Worm (Caenorhabditis elegans) whole organism, late embryonic: ENCODE measurements around the gene perm-2.

Experiments used
- F13H6.1 ChIP-seq: sonication (generic microtip); optimal IDR thresholded peaks from 2 replicates; lab custom pipeline; 2016; ENCODE audit warnings: missing genetic modification characterization, missing compliant biosample characterization
- K02D7.2 ChIP-seq: sonication (generic microtip); optimal IDR thresholded peaks from 2 replicates; lab custom pipeline; 2017; ENCODE audit warnings: mild to moderate bottlenecking, missing genetic modification characterization, missing compliant biosample characterization
- K09A11.1 ChIP-seq: sonication (generic microtip); optimal IDR thresholded peaks from 2 replicates; lab custom pipeline; 2017; ENCODE audit warnings: antibody characterized with exemption, mild to moderate bottlenecking, missing genetic modification characterization, missing compliant biosample characterization; ENCODE audit not compliant: insufficient read depth
- Y22D7AL.16 ChIP-seq: sonication (generic microtip); optimal IDR thresholded peaks from 2 replicates; lab custom pipeline; 2016; ENCODE audit warnings: missing genetic modification characterization, missing compliant biosample characterization
- ahr-1 ChIP-seq: sonication (generic microtip); optimal IDR thresholded peaks from 2 replicates; lab custom pipeline; 2016; ENCODE audit warnings: missing genetic modification characterization, missing compliant biosample characterization
- ceh-18 ChIP-seq: sonication (generic microtip); optimal IDR thresholded peaks from 2 replicates; lab custom pipeline; 2016; ENCODE audit warnings: missing genetic modification characterization, missing compliant biosample characterization
- ceh-30 ChIP-seq: fragments of 150-350 bp; optimal IDR thresholded peaks from 2 replicates; lab custom pipeline; 2014; ENCODE audit warnings: missing biosample characterization, missing genetic modification characterization
- ceh-31 ChIP-seq: sonication (generic microtip); optimal IDR thresholded peaks from 2 replicates; lab custom pipeline; 2016; ENCODE audit warnings: missing genetic modification characterization, missing compliant biosample characterization
- ceh-34 ChIP-seq: sonication (generic microtip); optimal IDR thresholded peaks from 2 replicates; lab custom pipeline; 2016; ENCODE audit warnings: mild to moderate bottlenecking, missing genetic modification characterization, missing compliant biosample characterization
- ceh-45 ChIP-seq: fragments of 200-800 bp; sonication (Bioruptor generic); IDR thresholded peaks from 2 replicates; pipeline ENCODE4 v1.3.6; 2022; ENCODE audit warnings: missing genetic modification reagents, missing genetic modification characterization, missing compliant biosample characterization
- ceh-48 ChIP-seq: sonication (generic microtip); optimal IDR thresholded peaks from 2 replicates; lab custom pipeline; 2016; ENCODE audit warnings: missing genetic modification characterization, inconsistent platforms, missing compliant biosample characterization
- ceh-6 ChIP-seq: fragments of 200-800 bp; sonication (Bioruptor generic); optimal IDR thresholded peaks from 2 replicates; lab custom pipeline; 2018; ENCODE audit warnings: mild to moderate bottlenecking, missing genetic modification characterization, missing compliant biosample characterization
- che-1 ChIP-seq: sonication (generic microtip); optimal IDR thresholded peaks from 2 replicates; lab custom pipeline; 2016; ENCODE audit warnings: mild to moderate bottlenecking, missing genetic modification characterization, missing compliant biosample characterization
- elt-2 ChIP-seq: sonication (generic microtip); optimal IDR thresholded peaks from 2 replicates; lab custom pipeline; 2016; ENCODE audit warnings: missing genetic modification reagents, missing genetic modification characterization, missing compliant biosample characterization
- eyg-1 ChIP-seq: sonication (generic microtip); optimal IDR thresholded peaks from 2 replicates; lab custom pipeline; 2016; ENCODE audit warnings: missing genotype, missing genetic modification characterization, missing compliant biosample characterization
- fax-1 ChIP-seq: sonication (generic microtip); optimal IDR thresholded peaks from 2 replicates; lab custom pipeline; 2016; ENCODE audit warnings: missing genotype, missing genetic modification characterization, missing compliant biosample characterization
- fkh-10 ChIP-seq: fragments of 150-350 bp; optimal IDR thresholded peaks from 2 replicates; lab custom pipeline; 2014; ENCODE audit warnings: missing biosample characterization, missing genetic modification reagents, missing genetic modification characterization
- fkh-6 ChIP-seq: sonication (generic microtip); optimal IDR thresholded peaks from 2 replicates; lab custom pipeline; 2016; ENCODE audit warnings: missing genetic modification characterization, missing compliant biosample characterization
- hlh-15 ChIP-seq: sonication (generic microtip); optimal IDR thresholded peaks from 2 replicates; lab custom pipeline; 2016; ENCODE audit warnings: missing genetic modification characterization, missing compliant biosample characterization
- hlh-8 ChIP-seq: sonication (generic microtip); optimal IDR thresholded peaks from 2 replicates; lab custom pipeline; 2016; ENCODE audit warnings: missing genotype, missing genetic modification characterization, missing compliant biosample characterization
- lim-6 ChIP-seq: sonication (generic microtip); optimal IDR thresholded peaks from 2 replicates; lab custom pipeline; 2016; ENCODE audit warnings: missing genetic modification characterization, missing compliant biosample characterization
- lin-11 ChIP-seq: fragments of 200-800 bp; sonication (Bioruptor generic); optimal IDR thresholded peaks from 2 replicates; lab custom pipeline; 2018; ENCODE audit warnings: mild to moderate bottlenecking, missing genetic modification characterization, missing compliant biosample characterization
- madf-2 ChIP-seq: sonication (generic microtip); optimal IDR thresholded peaks from 2 replicates; lab custom pipeline; 2017; ENCODE audit warnings: missing genetic modification characterization, missing compliant biosample characterization
- nhr-11 ChIP-seq: fragments of 150-350 bp; optimal IDR thresholded peaks from 2 replicates; lab custom pipeline; 2014; ENCODE audit warnings: missing biosample characterization, missing genetic modification characterization
- nhr-232 ChIP-seq: sonication (generic microtip); optimal IDR thresholded peaks from 2 replicates; lab custom pipeline; 2016; ENCODE audit warnings: missing genetic modification characterization, missing compliant biosample characterization
- pag-3 ChIP-seq: sonication (generic microtip); optimal IDR thresholded peaks from 2 replicates; lab custom pipeline; 2016; ENCODE audit warnings: missing compliant biosample characterization, missing genetic modification characterization, borderline replicate concordance
- pat-9 ChIP-seq: fragments of 200-800 bp; sonication (Bioruptor generic); optimal IDR thresholded peaks from 2 replicates; lab custom pipeline; 2018; ENCODE audit warnings: mild to moderate bottlenecking, missing genetic modification characterization, moderate library complexity, missing compliant biosample characterization
- pax-1 ChIP-seq: fragments of 150-350 bp; optimal IDR thresholded peaks from 2 replicates; lab custom pipeline; 2014; ENCODE audit warnings: missing biosample characterization, missing genetic modification characterization
- pha-2 ChIP-seq: sonication (generic microtip); optimal IDR thresholded peaks from 2 replicates; lab custom pipeline; 2017; ENCODE audit warnings: mild to moderate bottlenecking, missing genetic modification characterization, missing compliant biosample characterization
- pha-4 ChIP-seq: fragments of 150-350 bp; optimal IDR thresholded peaks from 2 replicates; lab custom pipeline; 2018; ENCODE audit warnings: missing biosample characterization, missing genetic modification reagents, missing genetic modification characterization
- pqm-1 ChIP-seq: sonication (generic microtip); optimal IDR thresholded peaks from 2 replicates; lab custom pipeline; 2016; ENCODE audit warnings: missing genetic modification characterization, missing compliant biosample characterization
- pros-1 ChIP-seq: fragments of 150-350 bp; optimal IDR thresholded peaks from 2 replicates; lab custom pipeline; 2014; ENCODE audit warnings: missing biosample characterization, missing genetic modification reagents, missing genetic modification characterization
- unc-3 ChIP-seq, 2 experiments: fragments of 200-800 bp in 1 of 2; sonication (Bioruptor generic) in 1 of 2; sonication (generic microtip) in 1 of 2; conservative IDR thresholded peaks in 1 of 2; optimal IDR thresholded peaks in 1 of 2; 2 replicates each; pipeline versions ENCODE4 v1.3.6 to Lab custom; 2016 to 2022; ENCODE audit warnings: missing compliant biosample characterization in 2 of 2, missing genetic modification characterization in 2 of 2, missing genetic modification reagents in 1 of 2
- unc-42 ChIP-seq: sonication (generic microtip); optimal IDR thresholded peaks from 2 replicates; lab custom pipeline; 2016; ENCODE audit warnings: missing genotype, missing genetic modification characterization, missing compliant biosample characterization
- unc-86 ChIP-seq: sonication (generic microtip); optimal IDR thresholded peaks from 2 replicates; lab custom pipeline; 2016; ENCODE audit warnings: missing genetic modification characterization, missing compliant biosample characterization
- zip-5 ChIP-seq: sonication (generic microtip); optimal IDR thresholded peaks from 2 replicates; lab custom pipeline; 2016; ENCODE audit warnings: missing genetic modification characterization, missing compliant biosample characterization

The perm-2 gene

DNA sequence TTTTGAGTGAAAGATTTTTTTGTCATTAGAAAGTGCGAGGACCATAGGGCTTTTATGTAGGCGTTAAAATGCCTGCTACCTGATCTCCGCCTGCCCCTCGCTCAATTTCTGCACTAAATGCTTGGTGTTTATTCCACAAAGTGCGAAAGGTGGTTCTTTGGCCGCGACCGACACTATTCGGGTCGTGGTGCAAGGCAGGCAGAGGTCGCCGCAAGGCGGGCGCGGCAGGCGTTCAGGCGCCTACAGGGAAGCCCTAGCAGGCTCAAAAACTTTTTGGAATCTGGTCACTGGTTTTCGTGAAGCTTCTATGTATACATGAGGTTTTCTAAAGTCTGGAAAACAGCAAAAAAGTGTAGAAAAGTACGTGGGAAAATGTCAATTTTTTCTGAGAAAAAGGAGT is 5.7 kb upstream of the perm-2 start:
- TF ChIP-seq K09A11.1 (tag; lab: Kevin White, UChicago) (no peak), eyg-1 (tag; lab: Kevin White, UChicago) (no peak), ceh-18 (tag; lab: Kevin White, UChicago) (no peak), fkh-6 (no peak)

- TF ChIP-seq fkh-10 (GFP tag; lab: Kevin White, UChicago) (no peak), Y22D7AL.16 (tag; lab: Kevin White, UChicago) (no peak), pag-3 (no peak), ahr-1 (no peak), fkh-6 (no peak), unc-86 (no peak), nhr-232 (tag; lab: Kevin White, UChicago) (no peak), F13H6.1 (tag; lab: Kevin White, UChicago) (no peak), ceh-34 (tag; lab: Kevin White, UChicago) (no peak), fax-1 (no peak), ceh-45 (GFP tag; lab: Robert Waterston, UW) (no peak)
These were observed 5.1 kb upstream of the perm-2 start for ce11 chrIV:1121511-1121910.

- TF ChIP-seq che-1 (no peak), unc-42 (no peak), ceh-30 (tag; lab: Kevin White, UChicago) (no peak)
These were observed 3.2 kb upstream of the perm-2 start for ce11 chrIV:1123357-1123756.

- no peak for TF ChIP-seq pat-9 (tag; lab: Kevin White, UChicago)
- TF ChIP-seq pqm-1 (tag; lab: Kevin White, UChicago): no peak
- no peak for TF ChIP-seq pax-1 (tag; lab: Kevin White, UChicago)
- TF ChIP-seq pag-3: no peak
- no peak for TF ChIP-seq ceh-48 (tag; lab: Kevin White, UChicago)
- no peak for TF ChIP-seq zip-5 (tag; lab: Kevin White, UChicago)
- TF ChIP-seq pros-1 (tag; lab: Kevin White, UChicago): no peak
- no peak for TF ChIP-seq pha-4
- no peak for TF ChIP-seq nhr-232 (tag; lab: Kevin White, UChicago)
- no peak for TF ChIP-seq lin-11 (tag; lab: Kevin White, UChicago)
- no peak for TF ChIP-seq fax-1
- TF ChIP-seq elt-2 (tag; lab: Kevin White, UChicago): no peak
- TF ChIP-seq ceh-31 (tag; lab: Kevin White, UChicago): no peak
- TF ChIP-seq hlh-15 (tag; lab: Kevin White, UChicago): no peak
- TF ChIP-seq ceh-45 (GFP tag; lab: Robert Waterston, UW): no peak
- TF ChIP-seq K02D7.2: no peak
- TF ChIP-seq che-1: no peak
- TF ChIP-seq unc-3 (GFP tag; conservative IDR thresholded peaks at IDR 0.05; lab: Robert Waterston, UW): no peak
- TF ChIP-seq unc-3 (tag; optimal IDR thresholded peaks at IDR 0.05; lab: Kevin White, UChicago): no peak
- TF ChIP-seq, all 69 proteins: peak for 0
These were observed 1.8 kb upstream of the perm-2 start, which contains the start of gene perm-4 for ce11 chrIV:1124741-1125140. Gene perm-4, minus strand, starts transcription at chrIV:1125107.

DNA sequence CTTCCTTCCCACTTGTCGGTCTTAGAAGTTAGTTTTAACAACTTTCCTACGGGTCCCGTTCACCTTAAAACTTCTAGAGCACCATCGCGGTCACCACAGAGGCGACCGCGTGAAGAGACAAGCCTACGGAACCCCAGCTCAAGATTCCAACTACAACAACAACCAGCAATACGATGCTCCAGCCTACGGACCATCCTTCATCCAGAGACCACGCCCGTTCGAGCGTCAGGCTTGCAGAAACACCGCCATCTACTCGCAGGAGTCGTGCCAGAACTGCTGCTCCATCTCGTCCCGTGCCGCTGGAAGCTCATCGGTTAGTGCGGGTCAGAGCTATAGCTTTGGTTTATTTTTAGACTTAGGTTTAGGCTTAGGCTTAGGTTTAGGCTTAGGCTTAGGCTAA is 1.3 kb downstream of the perm-2 start:
- TF ChIP-seq K09A11.1 (tag; lab: Kevin White, UChicago) (no peak), elt-2 (tag; lab: Kevin White, UChicago) (no peak), lim-6 (no peak), nhr-11 (tag; lab: Kevin White, UChicago) (no peak), hlh-8 (tag; lab: Kevin White, UChicago) (no peak), ceh-6 (GFP tag; lab: Kevin White, UChicago) (no peak), madf-2 (tag; lab: Kevin White, UChicago) (no peak), pha-2 (tag; lab: Kevin White, UChicago) (no peak)
- TF ChIP-seq, all 69 proteins: peak for 0
